Worm (Caenorhabditis elegans) whole organism, mixed stage, embryonic: Measurements from ENCODE around the gene C35D10.6.
A peak's percentile ranks its signal among the peaks of the same experiment; 100 is the strongest.

ENCODE experiments used
- M03D4.4 ChIP-seq: sonication (generic microtip); optimal IDR thresholded peaks from 2 replicates; lab custom pipeline; 2017; ENCODE audit warnings: mild to moderate bottlenecking, missing genetic modification characterization, missing compliant biosample characterization
- blmp-1 ChIP-seq: fragments of 150-350 bp; optimal IDR thresholded peaks from 2 replicates; lab custom pipeline; 2014; ENCODE audit warnings: missing biosample characterization, missing genetic modification characterization
- ces-1 ChIP-seq: fragments of 150-350 bp; optimal IDR thresholded peaks from 2 replicates; lab custom pipeline; 2014; ENCODE audit warnings: missing biosample characterization, missing genetic modification reagents, missing genetic modification characterization
- hlh-1 ChIP-seq: fragments of 150-350 bp; optimal IDR thresholded peaks from 2 replicates; lab custom pipeline; 2014; ENCODE audit warnings: missing biosample characterization, missing genetic modification reagents, missing genetic modification characterization
- lsy-2 ChIP-seq: fragments of 150-350 bp; optimal IDR thresholded peaks from 2 replicates; lab custom pipeline; 2014; ENCODE audit warnings: missing biosample characterization, missing genetic modification characterization
- mep-1 ChIP-seq: fragments of 150-350 bp; optimal IDR thresholded peaks from 2 replicates; lab custom pipeline; 2017; ENCODE audit warnings: missing biosample characterization, missing genetic modification reagents, missing genetic modification characterization, inconsistent platforms
- mls-2 ChIP-seq: sonication (generic microtip); optimal IDR thresholded peaks from 2 replicates; lab custom pipeline; 2016; ENCODE audit warnings: mild to moderate bottlenecking, missing genetic modification characterization, moderate library complexity, missing compliant biosample characterization
- nhr-12 ChIP-seq: fragments of 150-350 bp; optimal IDR thresholded peaks from 2 replicates; lab custom pipeline; 2014; ENCODE audit warnings: missing biosample characterization, missing genetic modification characterization
- nhr-237 ChIP-seq: fragments of 150-350 bp; optimal IDR thresholded peaks from 2 replicates; lab custom pipeline; 2014; ENCODE audit warnings: missing biosample characterization, missing genetic modification characterization
- pha-4 ChIP-seq: fragments of 150-350 bp; optimal IDR thresholded peaks from 2 replicates; lab custom pipeline; 2018; ENCODE audit warnings: missing biosample characterization, missing genetic modification reagents, missing genetic modification characterization
- snpc-4 ChIP-seq: fragments of 150-350 bp; optimal IDR thresholded peaks from 2 replicates; lab custom pipeline; 2014; ENCODE audit warnings: missing biosample characterization, missing genetic modification characterization
- tbx-8 ChIP-seq: fragments of 200-800 bp; sonication (Bioruptor generic); optimal IDR thresholded peaks from 2 replicates; lab custom pipeline; 2018; ENCODE audit warnings: mild to moderate bottlenecking, missing genetic modification characterization, moderate library complexity, missing compliant biosample characterization
- unc-62 ChIP-seq: fragments of 150-350 bp; optimal IDR thresholded peaks from 2 replicates; lab custom pipeline; 2014; ENCODE audit warnings: missing biosample characterization, missing genetic modification reagents, missing genetic modification characterization
- ztf-11 ChIP-seq: fragments of 150-350 bp; optimal IDR thresholded peaks from 2 replicates; lab custom pipeline; 2014; ENCODE audit warnings: missing biosample characterization, missing genetic modification characterization

ce11 chrIII:4850139-4850538 lies 9.0 kb upstream of the C35D10.6 start, which contains the start of gene F26A1.1:
- TF ChIP-seq snpc-4: no peak
- TF ChIP-seq ztf-11 (tag; lab: Kevin White, UChicago): no peak
- TF ChIP-seq unc-62: no peak
- no peak for TF ChIP-seq hlh-1 (tag; lab: Kevin White, UChicago)
- TF ChIP-seq blmp-1 (tag; lab: Kevin White, UChicago): no peak
- no peak for TF ChIP-seq nhr-12 (tag; lab: Kevin White, UChicago)
- TF ChIP-seq mls-2 (tag; lab: Kevin White, UChicago): no peak
- peak; percentile 52 for TF ChIP-seq lsy-2 (tag; lab: Kevin White, UChicago)
- TF ChIP-seq M03D4.4 (tag; lab: Kevin White, UChicago): no peak
- no peak for TF ChIP-seq tbx-8 (GFP tag; lab: Kevin White, UChicago)
- TF ChIP-seq pha-4 (tag; lab: Kevin White, UChicago): peak; percentile 41
- TF ChIP-seq ces-1 (GFP tag; lab: Kevin White, UChicago): peak; percentile 5
- peak; percentile 23 for TF ChIP-seq mep-1 (tag; lab: Kevin White, UChicago)
- peak; percentile 19 for TF ChIP-seq nhr-237 (tag; lab: Kevin White, UChicago)
